Worm (Caenorhabditis elegans) whole organism, mixed stage, embryonic: Measurements from ENCODE around the gene sdz-27.
A peak's percentile ranks its signal among the peaks of the same experiment; 100 is the strongest.

Experiments used
- bed-3 ChIP-seq: fragments of 200-800 bp; sonication (Bioruptor generic); optimal IDR thresholded peaks from 3 replicates; lab custom pipeline; 2018; ENCODE audit warnings: mild to moderate bottlenecking, missing genetic modification characterization, moderate library complexity, missing compliant biosample characterization
- ceh-39 ChIP-seq: fragments of 150-350 bp; optimal IDR thresholded peaks from 2 replicates; lab custom pipeline; 2014; ENCODE audit warnings: missing biosample characterization, missing genetic modification characterization
- ceh-43 ChIP-seq: fragments of 200-800 bp; sonication (Bioruptor generic); optimal IDR thresholded peaks from 2 replicates; lab custom pipeline; 2018; ENCODE audit warnings: mild to moderate bottlenecking, missing genetic modification characterization, moderate library complexity, missing compliant biosample characterization
- ces-1 ChIP-seq: fragments of 150-350 bp; optimal IDR thresholded peaks from 2 replicates; lab custom pipeline; 2014; ENCODE audit warnings: missing biosample characterization, missing genetic modification reagents, missing genetic modification characterization
- elt-1 ChIP-seq: sonication (generic microtip); optimal IDR thresholded peaks from 2 replicates; lab custom pipeline; 2017; ENCODE audit warnings: missing genetic modification characterization, mild to moderate bottlenecking, missing compliant biosample characterization, antibody characterized with exemption, moderate library complexity, borderline replicate concordance; ENCODE audit not compliant: insufficient read depth
- elt-3 ChIP-seq: fragments of 150-350 bp; optimal IDR thresholded peaks from 2 replicates; lab custom pipeline; 2014; ENCODE audit warnings: missing biosample characterization, missing genetic modification characterization
- ham-2 ChIP-seq: fragments of 200-800 bp; sonication (Bioruptor generic); optimal IDR thresholded peaks from 2 replicates; lab custom pipeline; 2018; ENCODE audit warnings: mild to moderate bottlenecking, missing genetic modification characterization, missing compliant biosample characterization
- lin-32 ChIP-seq: fragments of 200-800 bp; sonication (Bioruptor generic); optimal IDR thresholded peaks from 2 replicates; lab custom pipeline; 2018; ENCODE audit warnings: mild to moderate bottlenecking, missing genetic modification characterization, missing compliant biosample characterization
- lsy-2 ChIP-seq: fragments of 150-350 bp; optimal IDR thresholded peaks from 2 replicates; lab custom pipeline; 2014; ENCODE audit warnings: missing biosample characterization, missing genetic modification characterization
- mab-5 ChIP-seq: fragments of 150-350 bp; optimal IDR thresholded peaks from 2 replicates; lab custom pipeline; 2014; ENCODE audit warnings: missing biosample characterization, missing genetic modification characterization
- nhr-12 ChIP-seq: fragments of 150-350 bp; optimal IDR thresholded peaks from 2 replicates; lab custom pipeline; 2014; ENCODE audit warnings: missing biosample characterization, missing genetic modification characterization
- pha-4 ChIP-seq: fragments of 150-350 bp; optimal IDR thresholded peaks from 2 replicates; lab custom pipeline; 2018; ENCODE audit warnings: missing biosample characterization, missing genetic modification reagents, missing genetic modification characterization
- snpc-4 ChIP-seq: fragments of 150-350 bp; optimal IDR thresholded peaks from 2 replicates; lab custom pipeline; 2014; ENCODE audit warnings: missing biosample characterization, missing genetic modification characterization
- tbx-8 ChIP-seq: fragments of 200-800 bp; sonication (Bioruptor generic); optimal IDR thresholded peaks from 2 replicates; lab custom pipeline; 2018; ENCODE audit warnings: mild to moderate bottlenecking, missing genetic modification characterization, moderate library complexity, missing compliant biosample characterization
- unc-120 ChIP-seq: sonication (generic microtip); optimal IDR thresholded peaks from 2 replicates; lab custom pipeline; 2017; ENCODE audit warnings: missing genetic modification characterization, missing compliant biosample characterization; ENCODE audit not compliant: poor library complexity, severe bottlenecking
- zip-8 ChIP-seq: fragments of 150-350 bp; optimal IDR thresholded peaks from 2 replicates; lab custom pipeline; 2014; ENCODE audit warnings: missing biosample characterization, missing genetic modification characterization

The sdz-27 gene

DNA sequence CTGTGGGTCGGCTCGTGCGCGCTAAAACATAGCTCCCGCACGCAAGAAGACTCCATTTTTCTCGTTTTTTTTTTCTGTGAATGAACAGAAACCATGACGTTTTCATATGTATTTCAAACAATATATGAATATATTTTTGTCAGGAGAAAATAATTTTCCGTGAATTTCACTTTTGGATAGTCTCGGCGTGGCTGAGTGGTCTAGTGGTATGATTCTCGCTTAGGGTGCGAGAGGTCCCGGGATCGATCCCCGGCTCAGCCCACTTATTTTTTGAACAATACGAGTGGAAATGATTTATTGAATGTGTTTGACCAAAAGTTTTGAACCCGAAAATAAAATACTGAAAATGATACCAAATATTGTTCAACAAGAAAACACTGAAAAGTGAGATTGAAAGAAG, 44.5 kb downstream of the sdz-27 start:
- TF ChIP-seq zip-8 (tag; lab: Kevin White, UChicago) (no peak), lsy-2 (no peak), unc-120 (no peak), nhr-12 (tag; lab: Kevin White, UChicago) (no peak), tbx-8 (no peak), elt-3 (no peak), snpc-4 (tag; lab: Kevin White, UChicago) (no peak), bed-3 (GFP tag; lab: Kevin White, UChicago) (no peak), lin-32 (GFP tag; lab: Kevin White, UChicago) (no peak), ceh-43 (GFP tag; lab: Kevin White, UChicago) (no peak), ceh-39 (tag; lab: Kevin White, UChicago) (no peak), elt-1 (no peak), mab-5 (no peak), pha-4 (tag; lab: Kevin White, UChicago) (no peak)

- peak; percentile 34 for TF ChIP-seq ces-1 (GFP tag; lab: Kevin White, UChicago)
- no peak for TF ChIP-seq zip-8 (tag; lab: Kevin White, UChicago)
- no peak for TF ChIP-seq ham-2
Observed at ce11 chrIV:11235755-11236154, 48.9 kb downstream of the sdz-27 start.
